Worm (Caenorhabditis elegans) whole organism, L2 larva: ENCODE results near the gene hmg-5.
A peak's percentile ranks its signal among the peaks of the same experiment; 100 is the strongest.

Experiments
- F13H6.1 ChIP-seq: sonication (generic microtip); optimal IDR thresholded peaks from 2 replicates; lab custom pipeline; 2016; ENCODE audit warnings: missing genetic modification characterization, missing compliant biosample characterization
- R02D3.7 ChIP-seq: fragments of 150-350 bp; optimal IDR thresholded peaks from 2 replicates; lab custom pipeline; 2014; ENCODE audit warnings: missing biosample characterization, missing genetic modification characterization
- elt-3 ChIP-seq: sonication (generic microtip); optimal IDR thresholded peaks from 2 replicates; lab custom pipeline; 2017; ENCODE audit warnings: missing biosample characterization, missing genetic modification characterization
- lsy-2 ChIP-seq, 2 experiments: fragments of 150-350 bp in 1 of 2; sonication (generic microtip) in 1 of 2; optimal IDR thresholded peaks; 2 replicates each; lab custom pipeline; 2014 to 2017; ENCODE audit warnings: missing biosample characterization in 2 of 2, missing genetic modification characterization in 2 of 2
- nhr-11 ChIP-seq: fragments of 150-350 bp; optimal IDR thresholded peaks from 2 replicates; lab custom pipeline; 2014; ENCODE audit warnings: missing biosample characterization, missing genetic modification characterization
- nhr-129 ChIP-seq: fragments of 150-350 bp; optimal IDR thresholded peaks from 2 replicates; lab custom pipeline; 2014; ENCODE audit warnings: missing biosample characterization, missing genetic modification characterization
- nhr-237 ChIP-seq: fragments of 150-350 bp; optimal IDR thresholded peaks from 2 replicates; lab custom pipeline; 2014; ENCODE audit warnings: missing biosample characterization, missing genetic modification characterization
- nhr-25 ChIP-seq: fragments of 150-350 bp; sonication (generic microtip); optimal IDR thresholded peaks from 3 replicates; lab custom pipeline; 2014; ENCODE audit warnings: missing biosample characterization, missing genetic modification characterization
- nhr-77 ChIP-seq: fragments of 150-350 bp; optimal IDR thresholded peaks from 2 replicates; lab custom pipeline; 2014; ENCODE audit warnings: missing biosample characterization, missing genetic modification characterization
- snpc-4 ChIP-seq: fragments of 150-350 bp; optimal IDR thresholded peaks from 2 replicates; lab custom pipeline; 2014; ENCODE audit warnings: missing biosample characterization, missing genetic modification characterization
- ztf-11 ChIP-seq: sonication (generic microtip); optimal IDR thresholded peaks from 2 replicates; lab custom pipeline; 2017; ENCODE audit warnings: missing biosample characterization, missing genetic modification characterization

DNA sequence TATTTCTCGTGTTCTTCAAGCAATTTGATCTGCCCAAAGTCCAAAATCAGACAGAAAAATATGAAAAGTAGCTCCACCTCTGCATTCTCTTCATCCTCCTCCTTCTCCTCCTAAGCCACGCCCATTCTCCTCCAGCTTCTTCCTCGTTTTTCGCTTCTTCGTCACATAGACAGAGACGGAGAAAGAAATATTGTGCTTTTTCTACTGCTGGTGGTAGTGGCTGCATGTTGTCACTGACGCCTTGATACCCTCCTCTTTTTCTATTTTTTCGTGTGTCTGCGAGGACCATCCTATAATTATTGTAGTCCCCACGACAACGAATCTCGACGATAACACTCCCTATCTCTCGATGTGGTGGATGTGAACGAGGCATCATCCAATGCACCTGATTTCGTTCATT is 12.6 kb upstream of the hmg-5 start, which contains the start of gene C08G9.1:
- TF ChIP-seq snpc-4 (tag; lab: Kevin White, UChicago): no peak
- TF ChIP-seq ztf-11 (tag; lab: Kevin White, UChicago): no peak
- peak; percentile 45 for TF ChIP-seq nhr-129 (tag; lab: Kevin White, UChicago)
- TF ChIP-seq nhr-237 (tag; lab: Kevin White, UChicago): no peak
- TF ChIP-seq lsy-2 (tag; optimal IDR thresholded peaks at IDR 0.05; lab: Kevin White, UChicago): peak in 1 of 2 experiments; percentile 0
- no peak for TF ChIP-seq nhr-11 (tag; lab: Kevin White, UChicago)
- no peak for TF ChIP-seq F13H6.1
- TF ChIP-seq nhr-77 (tag; lab: Kevin White, UChicago): no peak
- no peak for TF ChIP-seq elt-3 (tag; lab: Kevin White, UChicago)
- no peak for TF ChIP-seq nhr-25 (tag; lab: Kevin White, UChicago)
- no peak for TF ChIP-seq R02D3.7 (tag; lab: Kevin White, UChicago)
